Worm (Caenorhabditis elegans) whole organism, mixed stage, embryonic: ENCODE measurements around the gene K11H3.5.

Source experiments
- M03D4.4 ChIP-seq: sonication (generic microtip); optimal IDR thresholded peaks from 2 replicates; lab custom pipeline; 2017; ENCODE audit warnings: mild to moderate bottlenecking, missing genetic modification characterization, missing compliant biosample characterization
- mls-2 ChIP-seq: sonication (generic microtip); optimal IDR thresholded peaks from 2 replicates; lab custom pipeline; 2016; ENCODE audit warnings: mild to moderate bottlenecking, missing genetic modification characterization, moderate library complexity, missing compliant biosample characterization
- unc-39 ChIP-seq: fragments of 150-350 bp; optimal IDR thresholded peaks from 2 replicates; lab custom pipeline; 2014; ENCODE audit warnings: missing biosample characterization, missing genetic modification characterization

DNA sequence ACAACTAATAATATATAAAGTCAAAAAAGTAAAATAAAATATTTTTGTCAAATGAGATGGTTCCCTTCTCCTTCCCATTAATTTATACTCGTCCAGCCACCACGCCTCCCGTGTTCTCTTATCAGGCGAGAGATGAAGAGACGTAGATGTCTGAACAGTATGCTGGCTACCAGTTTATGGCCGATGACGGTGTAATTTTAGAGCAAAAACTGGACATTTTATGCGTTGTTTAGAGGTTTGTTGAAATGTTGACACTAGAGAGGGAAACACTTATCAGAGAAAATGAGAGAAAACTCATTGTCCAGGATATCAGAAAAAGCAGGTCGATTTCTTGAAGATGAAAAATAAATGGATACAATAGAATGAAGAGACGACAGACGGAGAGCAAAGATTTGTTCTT, 13.5 kb downstream of the K11H3.5 start:
- TF ChIP-seq M03D4.4 (tag; lab: Kevin White, UChicago) (no peak), unc-39 (tag; lab: Kevin White, UChicago) (no peak), mls-2 (tag; lab: Kevin White, UChicago) (no peak)
